Worm (Caenorhabditis elegans): Measurements from ENCODE around the gene twk-12.

DNA sequence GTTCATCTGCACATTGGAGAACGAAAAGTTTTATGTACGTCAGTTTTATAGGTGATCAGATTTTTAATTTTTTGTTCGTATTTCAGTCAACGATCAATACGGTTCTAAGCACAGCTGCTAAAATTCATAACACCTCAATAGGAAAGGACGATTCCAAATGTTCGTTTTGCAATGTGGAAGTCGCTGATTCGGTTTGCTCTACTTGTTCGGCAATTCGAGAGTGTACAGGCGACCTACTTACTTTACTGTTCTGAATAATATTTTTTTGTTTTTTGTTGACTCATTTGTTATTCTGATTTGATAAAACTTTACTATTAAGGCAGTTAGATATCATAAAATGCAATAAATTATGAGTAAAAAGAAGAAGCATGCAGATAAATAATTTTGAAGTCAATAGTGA is 8.0 kb upstream of the twk-12 start:
- TF ChIP-seq ama-1 (optimal IDR thresholded peaks at IDR 0.05) (no peak), pha-4 (tag; optimal IDR thresholded peaks at IDR 0.05) (no peak)

Data from whole organism, late embryonic.